Fruit fly (Drosophila melanogaster): ENCODE measurements around the gene Stip1.

Stip1 gene

dm6 chr2L:309177-309576 is 14.3 kb downstream of the Stip1 start (continued):
- TF ChIP-seq Dad (GFP tag; optimal IDR thresholded peaks at IDR 0.05) (no peak), CG6689 (GFP tag; IDR thresholded peaks at IDR 0.05) (no peak), CG7786 (GFP tag; optimal IDR thresholded peaks at IDR 0.05) (peak; percentile 29), cad (GFP tag; optimal IDR thresholded peaks at IDR 0.05) (no peak), her (GFP tag; optimal IDR thresholded peaks at IDR 0.05) (no peak), Sry-β (GFP tag; optimal IDR thresholded peaks at IDR 0.05) (no peak), CG17385 (GFP tag; optimal IDR thresholded peaks at IDR 0.05) (peak; percentile 28), Sox102F (GFP tag; optimal IDR thresholded peaks at IDR 0.05) (peak; percentile 35), CG1647 (GFP tag; optimal IDR thresholded peaks at IDR 0.05) (no peak), gem (tag; optimal IDR thresholded peaks at IDR 0.05) (peak; percentile 38), CG8924 (tag; optimal IDR thresholded peaks at IDR 0.05) (no peak), gfzf (GFP tag; optimal IDR thresholded peaks at IDR 0.05) (no peak), bbx (GFP tag; IDR thresholded peaks at IDR 0.05; ENCODE audit: partially characterized antibody) (no peak), CG6683 (GFP tag; optimal IDR thresholded peaks at IDR 0.05) (no peak), CG17186 (GFP tag; optimal IDR thresholded peaks at IDR 0.05) (no peak), Hsf (GFP tag; optimal IDR thresholded peaks at IDR 0.05) (peak; percentile 4), PHDP (tag; optimal IDR thresholded peaks at IDR 0.05) (peak; percentile 30), tll (GFP tag; optimal IDR thresholded peaks at IDR 0.05) (peak in 1 of 2 experiments; percentile 4), CG43689 (GFP tag; IDR thresholded peaks at IDR 0.05) (no peak), H2.0 (GFP tag; IDR thresholded peaks at IDR 0.05) (no peak), CG6272 (GFP tag; IDR thresholded peaks at IDR 0.05) (0 out of 2 replicates have a peak, but pooled peaks have one; percentile 13), CG3065 (GFP tag; optimal IDR thresholded peaks at IDR 0.05) (no peak), gro (GFP tag; optimal IDR thresholded peaks at IDR 0.05) (peak; percentile 13), dpn (GFP tag; optimal IDR thresholded peaks at IDR 0.05) (no peak), CG17802 (tag; optimal IDR thresholded peaks at IDR 0.05) (no peak), CoRest (tag; optimal IDR thresholded peaks at IDR 0.05) (peak; percentile 7), Meics (GFP tag; optimal IDR thresholded peaks at IDR 0.05) (peak; percentile 19), Fer1 (GFP tag; optimal IDR thresholded peaks at IDR 0.05) (no peak), schlank (tag; optimal IDR thresholded peaks at IDR 0.05) (no peak), Med (GFP tag) (peak; percentile 80), CG18599 (GFP tag; optimal IDR thresholded peaks at IDR 0.05) (peak; percentile 37), sug (tag; optimal IDR thresholded peaks at IDR 0.05) (no peak), zfh2 (GFP tag; optimal IDR thresholded peaks at IDR 0.05) (peak; percentile 17), CG7372 (GFP tag; IDR thresholded peaks at IDR 0.05) (no peak), dmrt99B (tag; optimal IDR thresholded peaks at IDR 0.05) (peak; percentile 18), CG9932 (GFP tag; IDR thresholded peaks at IDR 0.05) (peak; percentile 29; the same call in 1 of the 2 replicates), fd64A (GFP tag; optimal IDR thresholded peaks at IDR 0.05) (no peak), corto (GFP tag; optimal IDR thresholded peaks at IDR 0.05) (no peak), Stat92E (GFP tag; optimal IDR thresholded peaks at IDR 0.05) (no peak), yki (optimal IDR thresholded peaks at IDR 0.05) (no peak), oc (tag; optimal IDR thresholded peaks at IDR 0.05) (no peak), crol (GFP tag; IDR thresholded peaks at IDR 0.05) (no peak), ems (GFP tag; optimal IDR thresholded peaks at IDR 0.05) (no peak), CG4360 (GFP tag; IDR thresholded peaks at IDR 0.05) (no peak), sisA (GFP tag; IDR thresholded peaks at IDR 0.05) (peak; percentile 16; the same call in 1 of the 2 replicates), CG7928 (GFP tag; optimal IDR thresholded peaks at IDR 0.05) (no peak), HLH4C (GFP tag; IDR thresholded peaks at IDR 0.05; ENCODE audit: partially characterized antibody) (no peak), shn (GFP tag; optimal IDR thresholded peaks at IDR 0.05) (peak; percentile 26), dysf (GFP tag; IDR thresholded peaks at IDR 0.05) (peak; percentile 27; the same call in 2 of the 3 replicates), MTF-1 (GFP tag; optimal IDR thresholded peaks at IDR 0.05; ENCODE audit: borderline replicate concordance) (no peak), Xrp1 (GFP tag; IDR thresholded peaks at IDR 0.05) (0 out of 2 replicates have a peak, but pooled peaks have one; percentile 28)
